Fruit fly (Drosophila melanogaster) whole organism, prepupa: ENCODE data around the gene CG17349.

Source experiments
- CG10669 ChIP-seq: fragments of 200-800 bp; sonication (Bioruptor generic); optimal IDR thresholded peaks from 3 replicates; lab custom pipeline; 2018; ENCODE audit warnings: missing biosample characterization, mild to moderate bottlenecking, missing genetic modification characterization, moderate library complexity
- CG11762 ChIP-seq: fragments of 200-800 bp; sonication (Bioruptor generic); optimal IDR thresholded peaks from 3 replicates; lab custom pipeline; 2016; ENCODE audit warnings: missing biosample characterization, missing genetic modification characterization; ENCODE audit not compliant: insufficient read depth
- CG11902 ChIP-seq: fragments of 200-800 bp; sonication (Bioruptor generic); optimal IDR thresholded peaks from 3 replicates; lab custom pipeline; 2016; ENCODE audit warnings: missing biosample characterization, missing genetic modification characterization
- CG15336 ChIP-seq: fragments of 200-800 bp; sonication (Bioruptor generic); IDR thresholded peaks from 2 replicates; pipeline ENCODE4 v1.3.6; 2022; ENCODE audit warnings: missing biosample characterization, missing genetic modification characterization
- CG3032 ChIP-seq: fragments of 200-800 bp; optimal IDR thresholded peaks from 2 replicates; lab custom pipeline; 2019; ENCODE audit warnings: missing biosample characterization, mild to moderate bottlenecking, missing genetic modification characterization, moderate library complexity
- CG31627 ChIP-seq: fragments of 200-800 bp; sonication (Bioruptor generic); optimal IDR thresholded peaks from 3 replicates; lab custom pipeline; 2016; ENCODE audit warnings: missing biosample characterization, missing genetic modification characterization
- CG32006 ChIP-seq: fragments of 200-800 bp; sonication (Bioruptor generic); optimal IDR thresholded peaks from 3 replicates; lab custom pipeline; 2017; ENCODE audit warnings: missing biosample characterization, mild to moderate bottlenecking, missing genetic modification characterization
- CG34406 ChIP-seq: fragments of 200-800 bp; sonication (Bioruptor generic); optimal IDR thresholded peaks from 3 replicates; lab custom pipeline; 2016; ENCODE audit warnings: missing biosample characterization, missing genetic modification characterization
- CG3919 ChIP-seq: fragments of 200-800 bp; sonication (Bioruptor generic); optimal IDR thresholded peaks from 3 replicates; lab custom pipeline; 2016; ENCODE audit warnings: missing biosample characterization, missing genetic modification characterization
- CG6163 ChIP-seq: fragments of 200-800 bp; sonication (Bioruptor generic); IDR thresholded peaks from 3 replicates; pipeline ENCODE4 v1.3.6; 2022; ENCODE audit warnings: missing biosample characterization, missing genetic modification characterization
- CG6792 ChIP-seq: fragments of 200-800 bp; sonication (Bioruptor generic); optimal IDR thresholded peaks from 3 replicates; lab custom pipeline; 2016; ENCODE audit warnings: missing biosample characterization, missing genetic modification characterization
- CG6808 ChIP-seq: fragments of 200-800 bp; sonication (Bioruptor generic); optimal IDR thresholded peaks from 3 replicates; lab custom pipeline; 2017; ENCODE audit warnings: missing biosample characterization, missing genetic modification characterization, mild to moderate bottlenecking, moderate library complexity, missing genetic modification reagents
- CG7368 ChIP-seq: fragments of 200-800 bp; sonication (Bioruptor generic); optimal IDR thresholded peaks from 3 replicates; lab custom pipeline; 2016; ENCODE audit warnings: missing biosample characterization, missing genetic modification characterization
- CG8119 ChIP-seq: fragments of 200-800 bp; sonication (Bioruptor generic); IDR thresholded peaks from 3 replicates; pipeline ENCODE4 v1.3.6; 2022; ENCODE audit warnings: missing biosample characterization, missing genetic modification characterization
- Eip75B ChIP-seq: fragments of 200-800 bp; sonication (Bioruptor generic); optimal IDR thresholded peaks from 3 replicates; lab custom pipeline; 2016; ENCODE audit warnings: missing biosample characterization, missing genetic modification characterization
- Eip78C ChIP-seq: fragments of 200-800 bp; sonication (Bioruptor generic); peaks from one replicate; lab custom pipeline; 2016; ENCODE audit warnings: missing biosample characterization, missing genetic modification characterization
- Eip93F ChIP-seq: fragments of 200-800 bp; sonication (Bioruptor generic); optimal IDR thresholded peaks from 2 replicates; lab custom pipeline; 2016; ENCODE audit warnings: missing biosample characterization, mild to moderate bottlenecking, missing genetic modification characterization
- Ets96B ChIP-seq: fragments of 200-800 bp; optimal IDR thresholded peaks from 2 replicates; lab custom pipeline; 2019; ENCODE audit warnings: missing biosample characterization, mild to moderate bottlenecking, missing genetic modification characterization, moderate library complexity
- Hr38 ChIP-seq: sonication (Bioruptor generic); optimal IDR thresholded peaks from 2 replicates; lab custom pipeline; 2016; ENCODE audit warnings: missing biosample characterization, missing genetic modification characterization
- Hr39 ChIP-seq: fragments of 200-800 bp; sonication (Bioruptor generic); optimal IDR thresholded peaks from 2 replicates; lab custom pipeline; 2016; ENCODE audit warnings: missing biosample characterization, missing genetic modification characterization
- Hr4 ChIP-seq: fragments of 200-800 bp; sonication (Bioruptor generic); optimal IDR thresholded peaks from 3 replicates; lab custom pipeline; 2016; ENCODE audit warnings: missing biosample characterization, missing genetic modification characterization
- OdsH ChIP-seq: fragments of 200-800 bp; sonication (Bioruptor generic); optimal IDR thresholded peaks from 3 replicates; lab custom pipeline; 2016; ENCODE audit warnings: missing biosample characterization, missing genetic modification characterization
- Smox ChIP-seq: fragments of 200-800 bp; sonication (Bioruptor generic); optimal IDR thresholded peaks from 3 replicates; lab custom pipeline; 2016; ENCODE audit warnings: missing biosample characterization, missing genetic modification characterization
- Sox102F ChIP-seq: fragments of 200-800 bp; sonication (Bioruptor generic); optimal IDR thresholded peaks from 2 replicates; lab custom pipeline; 2016; ENCODE audit warnings: missing biosample characterization, mild to moderate bottlenecking, missing genetic modification characterization
- achi ChIP-seq: fragments of 200-800 bp; sonication (Bioruptor generic); optimal IDR thresholded peaks from 3 replicates; lab custom pipeline; 2016; ENCODE audit warnings: missing biosample characterization, missing genetic modification characterization
- acj6 ChIP-seq: fragments of 200-800 bp; sonication (Bioruptor generic); optimal IDR thresholded peaks from 3 replicates; lab custom pipeline; 2016; ENCODE audit warnings: missing biosample characterization, missing genetic modification characterization
- dac ChIP-seq: fragments of 200-800 bp; sonication (Bioruptor generic); optimal IDR thresholded peaks from 2 replicates; lab custom pipeline; 2017; ENCODE audit warnings: missing biosample characterization, mild to moderate bottlenecking, missing genetic modification characterization
- eg ChIP-seq: fragments of 200-800 bp; sonication (Bioruptor generic); IDR thresholded peaks from 3 replicates; pipeline ENCODE4 v1.3.6; 2022; ENCODE audit warnings: missing biosample characterization, missing genetic modification characterization
- esn ChIP-seq: fragments of 200-800 bp; sonication (Bioruptor generic); optimal IDR thresholded peaks from 2 replicates; lab custom pipeline; 2016; ENCODE audit warnings: missing biosample characterization, mild to moderate bottlenecking, missing genetic modification characterization, moderate library complexity
- fd59A ChIP-seq: fragments of 200-800 bp; sonication (Bioruptor generic); optimal IDR thresholded peaks from 2 replicates; lab custom pipeline; 2017; ENCODE audit warnings: missing biosample characterization, mild to moderate bottlenecking, missing genetic modification characterization, missing genetic modification reagents
- fd85E ChIP-seq: fragments of 200-800 bp; sonication (Bioruptor generic); optimal IDR thresholded peaks from 3 replicates; lab custom pipeline; 2016; ENCODE audit warnings: missing biosample characterization, missing genetic modification characterization
- net ChIP-seq: fragments of 200-800 bp; sonication (Bioruptor generic); optimal IDR thresholded peaks from 3 replicates; lab custom pipeline; 2016; ENCODE audit warnings: missing biosample characterization, missing genetic modification characterization
- pdm3 ChIP-seq: fragments of 200-800 bp; sonication (Bioruptor generic); optimal IDR thresholded peaks from 3 replicates; lab custom pipeline; 2016; ENCODE audit warnings: missing biosample characterization, missing genetic modification characterization
- salr ChIP-seq, 2 experiments: fragments of 200-800 bp; sonication (Bioruptor generic); optimal IDR thresholded peaks; 3 replicates each; lab custom pipeline; 2016 to 2018; ENCODE audit warnings: missing biosample characterization in 2 of 2, missing genetic modification characterization in 2 of 2, mild to moderate bottlenecking in 1 of 2
- svp ChIP-seq: fragments of 200-800 bp; sonication (Bioruptor generic); peaks from one replicate; lab custom pipeline; 2016; ENCODE audit warnings: missing biosample characterization, missing genetic modification characterization
- topi ChIP-seq: fragments of 200-800 bp; sonication (Bioruptor generic); optimal IDR thresholded peaks from 3 replicates; lab custom pipeline; 2016; ENCODE audit warnings: missing biosample characterization, missing genetic modification characterization
- vri ChIP-seq: fragments of 200-800 bp; sonication (Bioruptor generic); optimal IDR thresholded peaks from 3 replicates; lab custom pipeline; 2016; ENCODE audit warnings: missing biosample characterization, mild to moderate bottlenecking, missing genetic modification characterization

The CG17349 gene

dm6 chr2L:19328610-19329009 is 41.6 kb upstream of the CG17349 start (continued):
- TF ChIP-seq Hr38 (no peak), achi (GFP tag; lab: Kevin White, UChicago) (peak; percentile 78), dac (GFP tag; lab: Kevin White, UChicago) (peak; percentile 62), CG34406 (GFP tag; lab: Kevin White, UChicago) (peak; percentile 63), Eip93F (no peak), CG6808 (GFP tag; lab: Kevin White, UChicago) (peak; percentile 75), salr (GFP tag; optimal IDR thresholded peaks at IDR 0.05; lab: Kevin White, UChicago) (peak; percentile 42 to 44), CG8119 (GFP tag; lab: Robert Waterston, UW) (peak; percentile 78), vri (GFP tag; lab: Kevin White, UChicago) (no peak), CG6792 (GFP tag; lab: Kevin White, UChicago) (peak; percentile 80), topi (peak; percentile 70), Hr39 (GFP tag; lab: Kevin White, UChicago) (peak; percentile 74), CG7368 (GFP tag; lab: Kevin White, UChicago) (peak; percentile 54), CG3032 (peak; percentile 79), esn (GFP tag; lab: Kevin White, UChicago) (peak; percentile 71)

dm6 chr2L:19333972-19334371 is 36.3 kb upstream of the CG17349 start:
- TF ChIP-seq eg (no peak), fd59A (no peak), CG11902 (no peak), CG34406 (GFP tag; lab: Kevin White, UChicago) (no peak), Sox102F (GFP tag; lab: Kevin White, UChicago) (no peak)

dm6 chr2L:19335052-19335451 is 35.2 kb upstream of the CG17349 start:
- TF ChIP-seq OdsH (GFP tag; lab: Kevin White, UChicago) (peak; percentile 26), Eip78C (GFP tag; lab: Kevin White, UChicago) (peak; percentile 84), net (GFP tag; lab: Kevin White, UChicago) (no peak), dac (GFP tag; lab: Kevin White, UChicago) (no peak), CG8119 (GFP tag; lab: Robert Waterston, UW) (0 out of 3 replicates have a peak, but pooled peaks have one; percentile 33), CG10669 (GFP tag; lab: Kevin White, UChicago) (peak; percentile 24), CG15336 (GFP tag; lab: Robert Waterston, UW) (peak; percentile 36; the same call in 1 of the 2 replicates), svp (GFP tag; lab: Kevin White, UChicago) (peak; percentile 18), Ets96B (tag; lab: Kevin White, UChicago) (peak; percentile 11), CG11762 (GFP tag; lab: Kevin White, UChicago) (no peak), esn (GFP tag; lab: Kevin White, UChicago) (peak; percentile 11), eg (0 out of 3 replicates have a peak, but pooled peaks have one; percentile 11), Smox (GFP tag; lab: Kevin White, UChicago) (peak; percentile 4), achi (GFP tag; lab: Kevin White, UChicago) (peak; percentile 6), Hr39 (GFP tag; lab: Kevin White, UChicago) (peak; percentile 13), fd85E (no peak), CG32006 (GFP tag; lab: Kevin White, UChicago) (peak; percentile 57), Eip75B (GFP tag; lab: Kevin White, UChicago) (peak; percentile 0), fd59A (peak; percentile 3), acj6 (GFP tag; lab: Kevin White, UChicago) (peak; percentile 7), CG6163 (GFP tag; lab: Robert Waterston, UW) (peak; percentile 42; the same call in 1 of the 3 replicates), CG3919 (GFP tag; lab: Kevin White, UChicago) (peak; percentile 4), pdm3 (GFP tag; lab: Kevin White, UChicago) (peak; percentile 19), CG31627 (GFP tag; lab: Kevin White, UChicago) (no peak), Hr4 (GFP tag; lab: Kevin White, UChicago) (peak; percentile 53)
